Worm (Caenorhabditis elegans): ENCODE data around the gene abf-4.

DNA sequence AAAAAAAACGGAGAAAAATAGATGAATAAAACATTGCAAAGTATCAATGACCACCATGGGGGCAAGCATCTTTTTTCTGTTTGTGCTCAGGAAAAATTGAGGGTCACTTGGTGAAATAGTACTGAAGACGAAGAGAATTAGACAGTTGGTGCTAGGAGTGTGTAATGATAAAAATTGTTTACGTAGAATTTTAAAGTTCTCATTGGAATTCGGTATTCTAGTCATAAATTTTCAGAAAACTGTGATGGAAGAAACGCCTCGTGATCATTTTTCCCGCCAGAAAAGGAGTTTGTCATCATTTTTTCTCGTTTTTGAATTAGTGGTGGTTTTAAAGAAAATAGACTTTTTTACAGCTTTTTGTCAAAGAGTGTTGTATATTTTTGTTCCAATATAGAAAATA, 13.6 kb downstream of the abf-4 start:
- TF ChIP-seq nhr-27 (tag; optimal IDR thresholded peaks at IDR 0.05) (no peak), lin-26 (GFP tag; IDR thresholded peaks at IDR 0.05) (no peak), egl-18 (GFP tag; IDR thresholded peaks at IDR 0.05) (no peak), T07F8.4 (tag; optimal IDR thresholded peaks at IDR 0.05) (no peak), ama-1 (optimal IDR thresholded peaks at IDR 0.05) (no peak), ama-1 (GFP tag; optimal IDR thresholded peaks at IDR 0.05) (no peak)

All from whole organism, young adult.